Worm (Caenorhabditis elegans) whole organism, young adult: ENCODE data around the gene eyg-1.

Source experiments
- B0035.1 ChIP-seq: sonication (generic microtip); optimal IDR thresholded peaks from 2 replicates; lab custom pipeline; 2016; ENCODE audit warnings: missing genetic modification characterization, mild to moderate bottlenecking, missing compliant biosample characterization, missing genotype, missing genetic modification reagents
- B0336.3 ChIP-seq: fragments of 200-800 bp; sonication (Bioruptor generic); IDR thresholded peaks from 2 replicates; pipeline ENCODE4 v1.3.6; 2022; ENCODE audit warnings: missing genetic modification characterization, missing compliant biosample characterization
- F10E7.11 ChIP-seq: sonication (generic microtip); optimal IDR thresholded peaks from 2 replicates; lab custom pipeline; 2017; ENCODE audit warnings: mild to moderate bottlenecking, missing genetic modification characterization, moderate library complexity, missing compliant biosample characterization
- F57A8.1 ChIP-seq: fragments of 200-800 bp; sonication (Bioruptor generic); optimal IDR thresholded peaks from 2 replicates; lab custom pipeline; 2018; ENCODE audit warnings: mild to moderate bottlenecking, missing genetic modification characterization, moderate library complexity, missing compliant biosample characterization
- T26A5.8 ChIP-seq: sonication (generic microtip); optimal IDR thresholded peaks from 2 replicates; lab custom pipeline; 2016; ENCODE audit warnings: missing genetic modification characterization, missing compliant biosample characterization
- attf-5 ChIP-seq: fragments of 200-800 bp; sonication (Bioruptor generic); optimal IDR thresholded peaks from 2 replicates; lab custom pipeline; 2018; ENCODE audit warnings: mild to moderate bottlenecking, missing genetic modification characterization, missing compliant biosample characterization
- cebp-1 ChIP-seq, 2 experiments: fragments of 200-800 bp in 1 of 2; sonication (Bioruptor generic) in 1 of 2; sonication (generic microtip) in 1 of 2; IDR thresholded peaks in 1 of 2; optimal IDR thresholded peaks in 1 of 2; 2 replicates each; pipeline versions ENCODE4 v1.3.6 to Lab custom; 2017 to 2022; ENCODE audit warnings: missing compliant biosample characterization in 2 of 2, missing genetic modification characterization in 2 of 2, mild to moderate bottlenecking in 1 of 2, missing genetic modification reagents in 1 of 2, moderate library complexity in 1 of 2
- ceh-79 ChIP-seq: sonication (generic microtip); optimal IDR thresholded peaks from 2 replicates; lab custom pipeline; 2017; ENCODE audit warnings: mild to moderate bottlenecking, missing genetic modification characterization, missing compliant biosample characterization
- ceh-91 ChIP-seq: fragments of 200-800 bp; sonication (Bioruptor generic); IDR thresholded peaks from 2 replicates; pipeline ENCODE4 v1.3.6; 2022; ENCODE audit warnings: missing genetic modification reagents, missing genetic modification characterization, missing compliant biosample characterization
- die-1 ChIP-seq: sonication (generic microtip); optimal IDR thresholded peaks from 2 replicates; lab custom pipeline; 2016; ENCODE audit warnings: missing genotype, mild to moderate bottlenecking, missing genetic modification characterization, missing compliant biosample characterization
- dpff-1 ChIP-seq: sonication (generic microtip); optimal IDR thresholded peaks from 2 replicates; lab custom pipeline; 2017; ENCODE audit warnings: mild to moderate bottlenecking, missing genetic modification characterization, missing compliant biosample characterization
- dpl-1 ChIP-seq: fragments of 150-350 bp; optimal IDR thresholded peaks from 2 replicates; lab custom pipeline; 2014; ENCODE audit warnings: missing biosample characterization, missing genetic modification reagents, missing genetic modification characterization
- efl-1 ChIP-seq: fragments of 150-350 bp; optimal IDR thresholded peaks from 2 replicates; lab custom pipeline; 2014; ENCODE audit warnings: missing biosample characterization, missing genetic modification reagents, missing genetic modification characterization
- ets-4 ChIP-seq: fragments of 200-800 bp; sonication (Bioruptor generic); optimal IDR thresholded peaks from 2 replicates; lab custom pipeline; 2018; ENCODE audit warnings: mild to moderate bottlenecking, missing genetic modification characterization, missing compliant biosample characterization
- fkh-3 ChIP-seq: sonication (generic microtip); optimal IDR thresholded peaks from 2 replicates; lab custom pipeline; 2016; ENCODE audit warnings: mild to moderate bottlenecking, missing genetic modification characterization, missing compliant biosample characterization
- gei-17 ChIP-seq: fragments of 200-800 bp; sonication (Bioruptor generic); optimal IDR thresholded peaks from 2 replicates; lab custom pipeline; 2018; ENCODE audit warnings: mild to moderate bottlenecking, missing genetic modification characterization, missing compliant biosample characterization
- hlh-26 ChIP-seq: fragments of 200-800 bp; sonication (Bioruptor generic); conservative IDR thresholded peaks from 2 replicates; pipeline ENCODE4 v1.3.6; 2022; ENCODE audit warnings: missing genetic modification reagents, missing genetic modification characterization, missing compliant biosample characterization
- hmg-1.2 ChIP-seq: fragments of 200-800 bp; sonication (Bioruptor generic); IDR thresholded peaks from 2 replicates; pipeline ENCODE4 v1.3.6; 2022; ENCODE audit warnings: missing genetic modification reagents, missing genetic modification characterization, missing compliant biosample characterization
- hsf-1 ChIP-seq: fragments of 200-800 bp; sonication (Bioruptor generic); IDR thresholded peaks from 2 replicates; pipeline ENCODE4 v1.3.6; 2022; ENCODE audit warnings: missing genetic modification reagents, missing genetic modification characterization, missing compliant biosample characterization
- lin-35 ChIP-seq, 3 experiments: fragments of 150-350 bp in 2 of 3; sonication (generic microtip) in 1 of 3; optimal IDR thresholded peaks; 2 replicates each; lab custom pipeline; 2014 to 2018; ENCODE audit warnings: missing biosample characterization in 3 of 3, missing genetic modification characterization in 3 of 3, missing genetic modification reagents in 3 of 3
- lir-1 ChIP-seq: fragments of 200-800 bp; sonication (Bioruptor generic); conservative IDR thresholded peaks from 2 replicates; pipeline ENCODE4 v1.3.6; 2022; ENCODE audit warnings: missing genetic modification reagents, missing genetic modification characterization, missing compliant biosample characterization
- madf-3 ChIP-seq: fragments of 200-800 bp; sonication (Bioruptor generic); IDR thresholded peaks from 2 replicates; pipeline ENCODE4 v1.3.6; 2022; ENCODE audit warnings: missing genetic modification reagents, missing genetic modification characterization, missing compliant biosample characterization
- madf-6 ChIP-seq: fragments of 200-800 bp; sonication (Bioruptor generic); IDR thresholded peaks from 2 replicates; pipeline ENCODE4 v1.3.6; 2022; ENCODE audit warnings: missing genetic modification reagents, missing genetic modification characterization, missing compliant biosample characterization
- mes-4 ChIP-seq: sonication (generic microtip); optimal IDR thresholded peaks from 2 replicates; lab custom pipeline; 2016; ENCODE audit warnings: missing genotype, missing genetic modification characterization, missing compliant biosample characterization
- nfya-1 ChIP-seq: sonication (generic microtip); optimal IDR thresholded peaks from 2 replicates; lab custom pipeline; 2017; ENCODE audit warnings: antibody characterized with exemption, missing compliant biosample characterization, missing genetic modification characterization, borderline replicate concordance; ENCODE audit not compliant: insufficient read depth
- nhr-80 ChIP-seq: sonication (generic microtip); optimal IDR thresholded peaks from 2 replicates; lab custom pipeline; 2016; ENCODE audit warnings: missing genetic modification characterization, missing compliant biosample characterization
- nhr-90 ChIP-seq: sonication (generic microtip); optimal IDR thresholded peaks from 2 replicates; lab custom pipeline; 2016; ENCODE audit warnings: missing genotype, mild to moderate bottlenecking, missing genetic modification characterization, missing compliant biosample characterization
- pha-4 ChIP-seq: fragments of 150-350 bp; sonication (generic microtip); optimal IDR thresholded peaks from 2 replicates; lab custom pipeline; 2014; ENCODE audit warnings: missing biosample characterization, missing genetic modification reagents, missing genetic modification characterization
- rcor-1 ChIP-seq: fragments of 200-800 bp; sonication (Bioruptor generic); IDR thresholded peaks from 2 replicates; pipeline ENCODE4 v1.3.6; 2022; ENCODE audit warnings: missing genetic modification reagents, missing genetic modification characterization, missing compliant biosample characterization
- sea-2 ChIP-seq: fragments of 200-800 bp; sonication (Bioruptor generic); IDR thresholded peaks from 2 replicates; pipeline ENCODE4 v1.3.6; 2022; ENCODE audit warnings: missing genetic modification characterization, missing compliant biosample characterization
- snpc-3.4 ChIP-seq: sonication (generic microtip); optimal IDR thresholded peaks from 2 replicates; lab custom pipeline; 2017; ENCODE audit warnings: missing genetic modification characterization, mild to moderate bottlenecking, missing compliant biosample characterization, antibody characterized with exemption, moderate library complexity, missing genotype, missing genetic modification reagents
- somi-1 ChIP-seq: fragments of 200-800 bp; sonication (Bioruptor generic); optimal IDR thresholded peaks from 2 replicates; lab custom pipeline; 2018; ENCODE audit warnings: mild to moderate bottlenecking, missing genetic modification characterization, missing compliant biosample characterization
- unc-130 ChIP-seq: sonication (generic microtip); optimal IDR thresholded peaks from 2 replicates; lab custom pipeline; 2016; ENCODE audit warnings: missing genetic modification reagents, missing genetic modification characterization, missing compliant biosample characterization
- xnd-1 ChIP-seq: sonication (generic microtip); optimal IDR thresholded peaks from 2 replicates; lab custom pipeline; 2016; ENCODE audit warnings: missing genotype, missing genetic modification reagents, missing genetic modification characterization, missing compliant biosample characterization
- ztf-18 ChIP-seq: sonication (generic microtip); optimal IDR thresholded peaks from 2 replicates; lab custom pipeline; 2016; ENCODE audit warnings: missing genotype, mild to moderate bottlenecking, missing genetic modification characterization, missing compliant biosample characterization
- ztf-26 ChIP-seq: sonication (generic microtip); optimal IDR thresholded peaks from 2 replicates; lab custom pipeline; 2017; ENCODE audit warnings: missing genetic modification characterization, missing compliant biosample characterization
- ztf-6 ChIP-seq: fragments of 200-800 bp; sonication (Bioruptor generic); IDR thresholded peaks from 2 replicates; pipeline ENCODE4 v1.3.6; 2022; ENCODE audit warnings: missing genetic modification reagents, missing genetic modification characterization, missing compliant biosample characterization

eyg-1 gene

DNA sequence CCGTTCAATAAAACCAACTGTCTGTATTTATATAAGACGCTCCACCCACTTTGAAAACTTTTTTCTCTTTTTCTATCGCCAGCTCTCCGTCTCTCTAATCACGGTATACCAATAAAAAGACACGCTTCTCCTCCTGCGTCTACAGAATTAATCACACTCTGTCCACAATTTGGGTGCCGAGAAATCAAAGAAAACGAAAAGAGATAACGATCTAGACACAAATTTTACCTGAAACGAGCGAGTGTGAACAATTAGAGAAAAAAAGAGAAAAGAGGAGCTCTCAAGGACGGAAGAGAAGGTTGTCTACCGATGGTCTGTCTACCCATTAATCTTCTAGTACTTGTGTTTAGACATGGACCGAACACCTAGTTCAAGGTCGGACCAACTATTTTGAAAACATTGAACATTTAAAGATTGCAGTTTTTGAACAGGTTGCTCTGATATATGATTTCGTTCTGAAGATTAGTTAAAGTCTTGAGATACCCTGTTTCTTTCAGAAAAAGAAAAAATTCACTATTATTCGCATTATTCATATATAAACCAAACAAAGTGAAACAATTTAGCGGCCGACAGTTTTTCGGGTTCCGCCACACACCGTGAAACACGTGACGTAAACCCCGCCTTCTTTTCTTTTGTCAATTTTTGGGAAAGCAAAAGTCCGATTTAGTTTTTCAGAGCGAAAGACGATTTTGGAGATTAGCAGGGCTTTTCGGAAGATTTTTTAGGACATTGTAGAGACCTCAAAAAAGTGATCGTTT is 40.2 kb downstream of the eyg-1 start, which contains the start of gene cyp-13A2 (continued):
- peak; percentile 6 for TF ChIP-seq pha-4 (tag; lab: Kevin White, UChicago)
- TF ChIP-seq nhr-80 (tag; lab: Kevin White, UChicago): peak; percentile 89
- TF ChIP-seq rcor-1 (GFP tag; lab: Robert Waterston, UW): no peak

DNA sequence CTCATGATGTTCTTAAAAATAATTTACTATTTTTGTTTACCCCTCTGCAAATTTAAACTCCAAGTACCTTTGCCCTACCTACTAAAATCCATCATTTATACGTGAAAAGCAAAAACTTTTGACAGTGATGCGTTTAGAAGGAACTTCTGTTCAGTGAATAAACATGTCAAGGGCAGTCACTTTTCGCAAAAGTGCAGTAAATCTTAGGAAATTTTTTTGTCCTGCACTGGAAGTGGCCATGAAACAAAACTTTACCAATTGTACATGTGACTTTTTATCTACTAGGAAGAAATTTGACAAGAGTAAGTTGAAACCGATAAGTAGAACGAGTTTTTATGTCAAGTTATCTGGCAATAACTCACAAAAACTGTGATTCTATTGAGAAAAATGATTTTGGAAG is 41.5 kb downstream of the eyg-1 start:
- TF ChIP-seq F10E7.11 (tag; lab: Kevin White, UChicago) (no peak), hmg-1.2 (GFP tag; lab: Robert Waterston, UW) (no peak), xnd-1 (tag; lab: Kevin White, UChicago) (no peak), nhr-90 (tag; lab: Kevin White, UChicago) (no peak), fkh-3 (tag; lab: Kevin White, UChicago) (no peak), B0035.1 (no peak), sea-2 (GFP tag; lab: Robert Waterston, UW) (no peak), ets-4 (GFP tag; lab: Kevin White, UChicago) (no peak), dpl-1 (GFP tag; lab: Kevin White, UChicago) (no peak), T26A5.8 (tag; lab: Kevin White, UChicago) (no peak), lin-35 (GFP tag; optimal IDR thresholded peaks at IDR 0.05; lab: Kevin White, UChicago) (no peak), nfya-1 (no peak), die-1 (tag; lab: Kevin White, UChicago) (no peak), nhr-80 (tag; lab: Kevin White, UChicago) (no peak), unc-130 (GFP tag; lab: Kevin White, UChicago) (no peak), madf-3 (GFP tag; lab: Robert Waterston, UW) (no peak), snpc-3.4 (no peak), dpff-1 (no peak), attf-5 (GFP tag; lab: Kevin White, UChicago) (no peak)

- TF ChIP-seq ceh-79 (no peak), B0336.3 (GFP tag; lab: Robert Waterston, UW) (no peak), ceh-91 (GFP tag; lab: Robert Waterston, UW) (no peak), nfya-1 (no peak), madf-6 (GFP tag; lab: Robert Waterston, UW) (no peak), ztf-6 (no peak), somi-1 (GFP tag; lab: Kevin White, UChicago) (no peak)
Measured at ce11 chrII:9782337-9782736, 45.4 kb downstream of the eyg-1 start, which contains the start of gene T10B9.14. Gene T10B9.14, minus strand, starts transcription at chrII:9782437.

- TF ChIP-seq F10E7.11 (tag; lab: Kevin White, UChicago) (no peak), nhr-80 (tag; lab: Kevin White, UChicago) (peak; percentile 55)
- TF ChIP-seq, all 124 proteins: peak for 1
Measured at ce11 chrII:9781842-9782241, 45.9 kb downstream of the eyg-1 start, which contains the start of gene cyp-13A1. Gene cyp-13A1, minus strand, starts transcription at chrII:9781997.

DNA sequence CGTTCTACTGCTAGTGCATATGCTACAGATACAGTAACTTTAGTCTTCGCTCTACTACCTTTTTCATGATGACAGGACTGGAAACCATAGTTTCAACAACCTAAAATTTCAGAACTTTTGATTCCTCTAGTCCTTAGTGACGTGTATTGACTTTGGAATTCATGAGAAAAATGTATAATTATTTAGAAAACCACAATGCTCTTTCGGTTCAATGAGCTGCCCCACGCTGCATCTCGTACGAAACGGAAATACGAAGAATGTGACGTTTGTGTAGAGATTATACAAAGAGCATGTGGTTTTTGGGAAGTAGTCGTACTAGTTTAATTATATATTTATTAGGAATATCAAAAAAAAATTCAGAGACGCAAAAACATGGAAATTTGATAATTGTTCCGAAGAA is 49.3 kb downstream of the eyg-1 start:
- TF ChIP-seq ztf-18 (no peak), efl-1 (GFP tag; lab: Kevin White, UChicago) (no peak), cebp-1 (GFP tag; IDR thresholded peaks at IDR 0.05; lab: Robert Waterston, UW) (no peak), cebp-1 (tag; optimal IDR thresholded peaks at IDR 0.05; lab: Kevin White, UChicago) (no peak), fkh-3 (tag; lab: Kevin White, UChicago) (no peak), lir-1 (no peak), madf-3 (GFP tag; lab: Robert Waterston, UW) (no peak), hlh-26 (GFP tag; lab: Robert Waterston, UW) (no peak), ztf-26 (tag; lab: Kevin White, UChicago) (no peak), F57A8.1 (GFP tag; lab: Kevin White, UChicago) (no peak), mes-4 (tag; lab: Kevin White, UChicago) (no peak), gei-17 (no peak), B0035.1 (no peak), hsf-1 (no peak)
